Worm (Caenorhabditis elegans) whole organism, L1 larva: Measurements from ENCODE around the gene pals-18.

Experiments
- ceh-82 ChIP-seq, 3 experiments: fragments of 150-350 bp in 1 of 3; sonication (generic microtip) in 2 of 3; optimal IDR thresholded peaks; 2 replicates each; lab custom pipeline; 2014 to 2017; ENCODE audit warnings: missing biosample characterization in 3 of 3, missing genetic modification characterization in 3 of 3
- efl-3 ChIP-seq: fragments of 200-800 bp; sonication (Bioruptor generic); optimal IDR thresholded peaks from 2 replicates; lab custom pipeline; 2018; ENCODE audit warnings: mild to moderate bottlenecking, missing genetic modification characterization, missing compliant biosample characterization
- lin-13 ChIP-seq: fragments of 150-350 bp; optimal IDR thresholded peaks from 2 replicates; lab custom pipeline; 2014; ENCODE audit warnings: missing biosample characterization, missing genetic modification reagents, missing genetic modification characterization
- nhr-85 ChIP-seq: sonication (generic microtip); peaks from one replicate; lab custom pipeline; 2016; ENCODE audit warnings: missing genetic modification characterization, inconsistent platforms, missing compliant biosample characterization
- vab-15 ChIP-seq: sonication (generic microtip); optimal IDR thresholded peaks from 2 replicates; lab custom pipeline; 2017; ENCODE audit warnings: missing genotype, mild to moderate bottlenecking, missing genetic modification characterization, missing compliant biosample characterization
- ztf-4 ChIP-seq: fragments of 150-350 bp; optimal IDR thresholded peaks from 2 replicates; lab custom pipeline; 2014; ENCODE audit warnings: missing biosample characterization, missing genetic modification characterization

DNA sequence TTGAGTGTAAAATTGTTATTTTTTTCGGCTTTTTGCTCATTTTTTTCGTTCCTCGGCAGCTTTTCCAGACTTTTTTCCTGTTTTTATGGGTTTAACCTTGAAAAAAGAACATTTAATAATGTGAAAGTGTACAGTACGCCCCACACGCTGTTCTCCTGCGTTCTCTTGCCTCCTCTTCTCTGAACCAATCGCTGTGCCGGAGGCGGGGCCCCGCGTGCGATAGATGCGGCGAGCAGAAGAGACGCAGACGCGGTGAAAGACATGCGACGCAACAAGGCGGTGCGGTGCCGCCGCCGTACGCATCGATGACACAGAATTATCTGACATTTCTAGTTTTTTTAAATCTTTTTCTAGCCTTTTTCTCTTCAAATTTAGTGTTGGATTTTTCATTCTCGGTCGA, 33.5 kb downstream of the pals-18 start:
- no peak for TF ChIP-seq ztf-4 (tag; lab: Kevin White, UChicago)
- no peak for TF ChIP-seq efl-3 (GFP tag; lab: Kevin White, UChicago)
- TF ChIP-seq vab-15, result no peak
- no peak for TF ChIP-seq ceh-82 (tag; optimal IDR thresholded peaks at IDR 0.05; lab: Kevin White, UChicago)
- TF ChIP-seq nhr-85 (tag; lab: Kevin White, UChicago), result no peak
- TF ChIP-seq lin-13 (GFP tag; lab: Kevin White, UChicago), result no peak
